Worm (Caenorhabditis elegans): Measurements from ENCODE around the gene F38H4.5.

The F38H4.5 gene

ce11 chrIV:11877674-11878073 is 25.7 kb downstream of the F38H4.5 start, which contains the start of gene pph-2:
TSS of gene pph-2 (minus strand) at chrIV:11877774.
- TF ChIP-seq unc-62 (GFP tag; optimal IDR thresholded peaks at IDR 0.05): no peak
- TF ChIP-seq dmd-4 (tag; optimal IDR thresholded peaks at IDR 0.05): no peak
- TF ChIP-seq ceh-82 (tag; optimal IDR thresholded peaks at IDR 0.05): no peak
- TF ChIP-seq nhr-10 (tag; optimal IDR thresholded peaks at IDR 0.05): no peak
- no peak for TF ChIP-seq nhr-129 (tag; optimal IDR thresholded peaks at IDR 0.05)
- no peak for TF ChIP-seq sma-9 (GFP tag; optimal IDR thresholded peaks at IDR 0.05)
- no peak for TF ChIP-seq sma-9 (tag; optimal IDR thresholded peaks at IDR 0.05)
- TF ChIP-seq nhr-6 (tag; optimal IDR thresholded peaks at IDR 0.05): no peak
- TF ChIP-seq ztf-4 (tag; optimal IDR thresholded peaks at IDR 0.05): no peak
- no peak for TF ChIP-seq ZK546.5 (tag; optimal IDR thresholded peaks at IDR 0.05)
- TF ChIP-seq snpc-4 (tag; optimal IDR thresholded peaks at IDR 0.05): no peak
- TF ChIP-seq ceh-16 (tag; optimal IDR thresholded peaks at IDR 0.05): no peak
- no peak for TF ChIP-seq R02D3.7 (tag; optimal IDR thresholded peaks at IDR 0.05)

ce11 chrIV:11878249-11878648 is 26.3 kb downstream of the F38H4.5 start, which contains the start of gene cutl-27:
TSS of gene cutl-27 (plus strand) at chrIV:11878549.
- TF ChIP-seq dmd-4 (tag; optimal IDR thresholded peaks at IDR 0.05): no peak
- TF ChIP-seq nhr-25 (tag; optimal IDR thresholded peaks at IDR 0.05): no peak
- TF ChIP-seq Y55F3AM.14 (GFP tag; optimal IDR thresholded peaks at IDR 0.05): no peak
- no peak for TF ChIP-seq ama-1 (optimal IDR thresholded peaks at IDR 0.05)
- no peak for TF ChIP-seq ztf-4 (tag; optimal IDR thresholded peaks at IDR 0.05)
- no peak for TF ChIP-seq F13H6.1 (tag; optimal IDR thresholded peaks at IDR 0.05)
- no peak for TF ChIP-seq snpc-4 (tag; optimal IDR thresholded peaks at IDR 0.05)

ce11 chrIV:11882534-11882933 is 30.6 kb downstream of the F38H4.5 start:
- TF ChIP-seq mdl-1 (tag; optimal IDR thresholded peaks at IDR 0.05) (no peak), gmeb-1 (tag; optimal IDR thresholded peaks at IDR 0.05) (no peak), ceh-16 (tag; optimal IDR thresholded peaks at IDR 0.05) (peak; percentile 73), mab-5 (tag; optimal IDR thresholded peaks at IDR 0.05) (no peak), ceh-82 (tag; optimal IDR thresholded peaks at IDR 0.05) (no peak), elt-1 (tag; optimal IDR thresholded peaks at IDR 0.05) (peak; percentile 67), lin-39 (tag; optimal IDR thresholded peaks at IDR 0.05) (no peak), lin-13 (GFP tag; optimal IDR thresholded peaks at IDR 0.05) (no peak), nhr-21 (tag; optimal IDR thresholded peaks at IDR 0.05) (no peak), sma-9 (GFP tag; optimal IDR thresholded peaks at IDR 0.05) (peak; percentile 58), sma-9 (tag; optimal IDR thresholded peaks at IDR 0.05) (no peak), nhr-10 (tag; optimal IDR thresholded peaks at IDR 0.05) (no peak)

- TF ChIP-seq sma-9 (GFP tag; optimal IDR thresholded peaks at IDR 0.05) (peak; percentile 15), sma-9 (tag; optimal IDR thresholded peaks at IDR 0.05) (no peak), fos-1 (tag; optimal IDR thresholded peaks at IDR 0.05) (peak; percentile 9), zag-1 (tag; optimal IDR thresholded peaks at IDR 0.05) (no peak), crh-2 (tag; optimal IDR thresholded peaks at IDR 0.05) (no peak), nhr-21 (tag; optimal IDR thresholded peaks at IDR 0.05) (peak; percentile 48), blmp-1 (tag; optimal IDR thresholded peaks at IDR 0.05; ENCODE audit: insufficient read depth) (peak; percentile 62), lin-13 (GFP tag; optimal IDR thresholded peaks at IDR 0.05) (no peak)
Observed at ce11 chrIV:11883478-11883877, 31.5 kb downstream of the F38H4.5 start.

DNA sequence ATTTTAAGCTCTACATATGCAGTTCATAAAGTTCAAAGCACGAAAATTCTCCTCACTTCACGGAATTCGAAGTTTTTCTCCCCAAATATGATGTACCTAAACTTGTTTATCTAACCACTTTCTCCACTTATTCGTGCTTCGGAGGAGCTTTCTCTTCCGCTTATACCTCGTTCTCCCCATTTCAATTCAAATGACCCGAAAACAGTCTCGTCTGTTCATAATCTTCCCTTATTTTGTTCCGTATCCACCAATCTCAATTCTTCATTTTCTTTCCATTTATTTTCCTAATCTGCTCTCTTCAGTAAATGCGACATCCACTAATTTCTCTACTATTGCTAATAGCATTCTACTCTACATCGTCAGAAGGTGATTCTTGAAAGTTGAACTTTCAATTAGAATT is 33.3 kb downstream of the F38H4.5 start, which contains the start of gene let-653:
let-653 (plus strand) TSS at position 301 of the 400 bp plus-strand sequence.
- TF ChIP-seq R02D3.7 (tag; optimal IDR thresholded peaks at IDR 0.05) (no peak), unc-62 (GFP tag; optimal IDR thresholded peaks at IDR 0.05) (no peak), sma-3 (GFP tag; optimal IDR thresholded peaks at IDR 0.05) (no peak), aly-2 (tag; optimal IDR thresholded peaks at IDR 0.05) (no peak), ceh-16 (tag; optimal IDR thresholded peaks at IDR 0.05) (no peak), sma-9 (GFP tag; optimal IDR thresholded peaks at IDR 0.05) (no peak), sma-9 (tag; optimal IDR thresholded peaks at IDR 0.05) (no peak), dmd-4 (tag; optimal IDR thresholded peaks at IDR 0.05) (no peak), gmeb-1 (tag; optimal IDR thresholded peaks at IDR 0.05) (no peak), lin-11 (tag; optimal IDR thresholded peaks at IDR 0.05) (no peak), nhr-23 (tag; optimal IDR thresholded peaks at IDR 0.05) (no peak), lin-13 (GFP tag; optimal IDR thresholded peaks at IDR 0.05) (no peak), mab-5 (tag; optimal IDR thresholded peaks at IDR 0.05) (no peak), crh-2 (tag; optimal IDR thresholded peaks at IDR 0.05) (no peak), nhr-77 (tag; optimal IDR thresholded peaks at IDR 0.05) (no peak), nhr-11 (tag; optimal IDR thresholded peaks at IDR 0.05) (no peak), elt-1 (tag; optimal IDR thresholded peaks at IDR 0.05) (no peak), snpc-4 (tag; optimal IDR thresholded peaks at IDR 0.05) (no peak), sem-4 (tag; optimal IDR thresholded peaks at IDR 0.05) (no peak), elt-3 (tag; optimal IDR thresholded peaks at IDR 0.05) (no peak)

Data from whole organism, L2 larva.